Worm (Caenorhabditis elegans): Measurements from ENCODE around the gene C14H10.3.

DNA sequence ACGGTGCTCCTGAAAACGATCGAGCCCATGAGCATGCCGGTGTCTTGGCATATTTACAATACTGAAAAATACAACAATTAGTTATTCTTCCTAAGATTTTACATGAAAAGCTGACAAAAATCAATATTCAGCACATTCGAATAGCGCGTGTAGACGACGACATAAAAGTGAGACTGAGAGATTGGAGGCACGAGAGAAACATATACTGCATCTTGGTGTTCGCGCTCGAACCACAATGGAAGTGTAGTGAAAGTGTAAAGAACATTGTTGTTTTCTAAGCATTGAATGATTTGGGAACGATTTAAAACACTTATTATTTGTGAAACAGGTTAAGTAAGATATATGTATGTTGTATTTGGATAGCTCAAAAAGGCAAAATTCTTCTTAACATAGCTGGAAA lies 12.5 kb downstream of the C14H10.3 start, which contains the start of gene F44A6.4:
- TF ChIP-seq ztf-11 (tag; optimal IDR thresholded peaks at IDR 0.05) (no peak), lsy-2 (tag; optimal IDR thresholded peaks at IDR 0.05) (no peak), elt-3 (tag; optimal IDR thresholded peaks at IDR 0.05) (no peak)
